Fruit fly (Drosophila melanogaster) whole organism, embryonic: ENCODE measurements around the gene shf.

Experiments used
- Antp ChIP-seq: fragments of 200-800 bp; sonication (Bioruptor generic); optimal IDR thresholded peaks from 3 replicates; lab custom pipeline; 2016; ENCODE audit warnings: missing biosample characterization, missing genetic modification characterization
- B-H2 ChIP-seq: fragments of 200-800 bp; sonication (Bioruptor generic); optimal IDR thresholded peaks from 2 replicates; lab custom pipeline; 2018; ENCODE audit warnings: missing biosample characterization, mild to moderate bottlenecking, missing genetic modification characterization
- CG17802 ChIP-seq: fragments of 200-800 bp; sonication (Bioruptor generic); optimal IDR thresholded peaks from 2 replicates; lab custom pipeline; 2018; ENCODE audit warnings: missing biosample characterization, mild to moderate bottlenecking, missing genetic modification characterization, moderate library complexity
- CG2875 ChIP-seq: fragments of 200-800 bp; sonication (Bioruptor generic); optimal IDR thresholded peaks from 2 replicates; lab custom pipeline; 2017; ENCODE audit warnings: missing biosample characterization, mild to moderate bottlenecking, missing genetic modification characterization, missing genetic modification reagents
- CG30431 ChIP-seq: fragments of 200-800 bp; sonication (Bioruptor generic); optimal IDR thresholded peaks from 2 replicates; lab custom pipeline; 2017; ENCODE audit warnings: missing biosample characterization, missing genetic modification characterization
- CG6813 ChIP-seq: fragments of 200-800 bp; sonication (Bioruptor generic); optimal IDR thresholded peaks from 2 replicates; lab custom pipeline; 2017; ENCODE audit warnings: missing biosample characterization, missing genetic modification characterization, mild to moderate bottlenecking, moderate library complexity, missing genetic modification reagents
- CTCF ChIP-seq: fragments of 200-800 bp; sonication (Bioruptor generic); optimal IDR thresholded peaks from 2 replicates; lab custom pipeline; 2017; ENCODE audit warnings: missing biosample characterization, mild to moderate bottlenecking, missing genetic modification characterization, moderate library complexity
- bsh ChIP-seq, 2 experiments: fragments of 200-800 bp; sonication (Bioruptor generic); optimal IDR thresholded peaks; 2 replicates each; lab custom pipeline; 2017 to 2018; ENCODE audit warnings: mild to moderate bottlenecking in 2 of 2, missing biosample characterization in 2 of 2, missing genetic modification characterization in 2 of 2, moderate library complexity in 1 of 2
- dm ChIP-seq: fragments of 200-800 bp; sonication (Bioruptor generic); optimal IDR thresholded peaks from 3 replicates; lab custom pipeline; 2016; ENCODE audit warnings: missing biosample characterization, missing genetic modification characterization
- fd3F ChIP-seq: fragments of 200-800 bp; sonication (Bioruptor generic); optimal IDR thresholded peaks from 2 replicates; lab custom pipeline; 2018; ENCODE audit warnings: missing biosample characterization, mild to moderate bottlenecking, missing genetic modification characterization, moderate library complexity
- kni ChIP-seq: fragments of 200-800 bp; sonication (Bioruptor generic); optimal IDR thresholded peaks from 3 replicates; lab custom pipeline; 2017; ENCODE audit warnings: mild to moderate bottlenecking, missing biosample characterization, missing genetic modification reagents, missing genetic modification characterization
- pan ChIP-seq, 4 experiments: fragments of >200 bp in 3 of 4; fragments of 200-800 bp in 1 of 4; sonication (Bioruptor generic) in 1 of 4; optimal IDR thresholded peaks in 3 of 4; IDR thresholded peaks in 1 of 4; 2 replicates each; pipeline versions ENCODE4 v1.3.6 to Lab custom; 2017 to 2022; ENCODE audit warnings: missing biosample characterization in 2 of 4, missing genetic modification characterization in 2 of 4, mixed read lengths in 1 of 4
- tin ChIP-seq: fragments of 200-800 bp; sonication (Bioruptor generic); optimal IDR thresholded peaks from 3 replicates; lab custom pipeline; 2016; ENCODE audit warnings: missing biosample characterization, missing genetic modification characterization

dm6 chrX:6791531-6791930 lies 12.1 kb upstream of the shf start:
- no peak for TF ChIP-seq kni
- TF ChIP-seq CG17802 (tag; lab: Kevin White, UChicago) = no peak
- TF ChIP-seq pan (optimal IDR thresholded peaks at IDR 0.05; lab: Kevin White, UChicago) = no peak
- TF ChIP-seq pan (GFP tag; optimal IDR thresholded peaks at IDR 0.05 in 1 of 2, IDR thresholded peaks at IDR 0.05 in 1 of 2) = no peak
- no peak for TF ChIP-seq CG2875
- TF ChIP-seq CG6813 = no peak
- TF ChIP-seq bsh (GFP tag; optimal IDR thresholded peaks at IDR 0.05; lab: Kevin White, UChicago) = no peak
- no peak for TF ChIP-seq fd3F (GFP tag; lab: Kevin White, UChicago)
- TF ChIP-seq CG30431 = no peak
- TF ChIP-seq Antp (GFP tag; lab: Kevin White, UChicago) = no peak
- TF ChIP-seq tin (GFP tag; lab: Kevin White, UChicago) = no peak
- no peak for TF ChIP-seq CTCF (GFP tag; lab: Kevin White, UChicago)
- TF ChIP-seq B-H2 (GFP tag; lab: Kevin White, UChicago) = no peak
- TF ChIP-seq dm (GFP tag; lab: Kevin White, UChicago) = no peak
